Worm (Caenorhabditis elegans): ENCODE data around the gene ZK673.1.

Gene ZK673.1

DNA sequence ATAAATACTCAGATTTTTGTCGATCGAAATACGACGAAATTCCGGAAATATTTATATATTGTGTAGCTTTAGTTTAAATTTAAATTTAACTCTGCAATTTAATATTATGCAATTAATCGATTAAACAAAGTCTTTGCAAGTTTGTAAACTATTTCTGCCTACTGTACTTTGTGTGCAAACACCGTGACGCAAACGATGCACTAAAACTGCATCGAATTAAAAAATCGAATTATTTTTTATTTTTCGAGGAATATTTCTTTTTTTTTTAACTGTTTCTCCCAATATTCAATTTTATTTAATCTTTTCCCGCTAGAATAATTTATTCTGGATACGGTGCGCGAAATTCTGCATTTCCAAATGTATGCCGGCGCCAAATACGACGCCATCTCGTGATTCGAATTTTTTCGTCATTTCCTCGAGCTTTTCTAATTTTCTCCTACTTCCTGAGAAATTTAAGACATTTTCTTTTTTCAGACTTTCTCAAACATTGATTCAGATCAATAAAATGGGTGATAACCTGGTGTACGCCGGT, 26.5 kb upstream of the ZK673.1 start, which contains the start of gene eif-2A (continued):
- TF ChIP-seq D2030.7 (GFP tag; IDR thresholded peaks at IDR 0.05) (peak; percentile 42; the same call in 1 of the 2 replicates), ceh-91 (GFP tag; IDR thresholded peaks at IDR 0.05) (peak; percentile 76), hmg-1.2 (GFP tag; IDR thresholded peaks at IDR 0.05) (0 out of 2 replicates have a peak, but pooled peaks have one; percentile 5), gei-17 (GFP tag; optimal IDR thresholded peaks at IDR 0.05) (no peak), ceh-79 (tag; optimal IDR thresholded peaks at IDR 0.05) (no peak), attf-5 (GFP tag; optimal IDR thresholded peaks at IDR 0.05) (peak; percentile 10), xnd-1 (tag; optimal IDR thresholded peaks at IDR 0.05) (peak; percentile 72)

DNA sequence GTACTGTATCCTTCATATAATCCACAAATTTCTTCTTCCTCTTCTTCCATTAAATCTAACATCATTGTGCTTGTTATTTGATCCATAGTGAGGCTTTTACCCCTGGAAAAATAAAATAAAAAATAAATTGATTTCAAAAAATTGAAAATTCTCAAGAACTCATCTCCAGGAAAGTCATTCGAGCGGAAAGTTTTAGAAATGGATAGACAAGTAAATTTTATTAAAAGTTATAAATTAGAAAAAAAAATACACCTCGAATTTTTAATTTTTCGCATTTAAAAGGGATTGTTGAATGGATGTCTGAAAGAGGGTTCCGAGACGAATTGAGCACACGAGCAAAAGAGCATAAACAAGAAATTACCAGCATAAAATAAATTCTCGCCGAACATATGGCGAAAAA, 21.0 kb upstream of the ZK673.1 start, which contains the start of gene frpr-21:
Gene frpr-21 (minus strand): TSS at position 101 of the 400 bp plus-strand sequence.
- TF ChIP-seq unc-62 (GFP tag; optimal IDR thresholded peaks at IDR 0.05): no peak
- no peak for TF ChIP-seq hrde-1 (tag; optimal IDR thresholded peaks at IDR 0.05; ENCODE audit: borderline replicate concordance)
- no peak for TF ChIP-seq egl-18 (GFP tag; IDR thresholded peaks at IDR 0.05)
- TF ChIP-seq attf-3 (GFP tag; conservative IDR thresholded peaks at IDR 0.05): no peak
- no peak for TF ChIP-seq ztf-6 (GFP tag; IDR thresholded peaks at IDR 0.05)
- TF ChIP-seq gei-17 (GFP tag; optimal IDR thresholded peaks at IDR 0.05): no peak
- no peak for TF ChIP-seq let-526 (GFP tag; IDR thresholded peaks at IDR 0.05)
- TF ChIP-seq nhr-27 (tag; optimal IDR thresholded peaks at IDR 0.05): no peak
- no peak for TF ChIP-seq B0336.3 (GFP tag; IDR thresholded peaks at IDR 0.05)
- TF ChIP-seq chd-7 (tag; optimal IDR thresholded peaks at IDR 0.05): no peak
- no peak for TF ChIP-seq nfya-1 (tag; optimal IDR thresholded peaks at IDR 0.05; ENCODE audit: borderline replicate concordance, insufficient read depth)
- TF ChIP-seq fkh-3 (tag; optimal IDR thresholded peaks at IDR 0.05): no peak

DNA sequence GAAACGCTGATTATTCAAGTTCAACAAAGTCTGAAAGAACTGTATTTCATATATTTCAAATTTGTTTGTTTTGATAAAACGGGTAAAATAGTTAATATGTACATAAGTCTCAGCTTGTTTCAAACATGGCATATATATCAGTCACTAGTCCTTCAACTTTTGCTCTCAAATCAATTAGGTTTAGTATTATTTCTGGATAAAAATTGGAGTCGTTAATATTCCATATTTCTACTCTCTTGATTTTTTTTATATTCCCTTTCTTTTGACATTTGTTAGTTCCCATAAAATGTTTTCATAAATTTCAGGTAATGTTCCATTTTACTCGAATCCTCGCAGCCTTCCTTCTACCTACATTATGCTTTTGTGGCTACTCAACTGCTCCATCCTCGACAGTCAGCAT, 7.1 kb upstream of the ZK673.1 start, which contains the start of gene cut-4:
Gene cut-4 (plus strand): TSS at position 301 of the 400 bp plus-strand sequence.
- TF ChIP-seq ceh-58 (GFP tag; IDR thresholded peaks at IDR 0.05) (no peak), repo-1 (tag; optimal IDR thresholded peaks at IDR 0.05) (no peak), F57C9.4 (tag; optimal IDR thresholded peaks at IDR 0.05) (no peak), mel-28 (tag; optimal IDR thresholded peaks at IDR 0.05; ENCODE audit: borderline replicate concordance) (no peak), madf-10 (tag; optimal IDR thresholded peaks at IDR 0.05) (no peak), dpl-1 (GFP tag; optimal IDR thresholded peaks at IDR 0.05) (no peak), efl-1 (GFP tag; optimal IDR thresholded peaks at IDR 0.05) (no peak), D2030.7 (GFP tag; IDR thresholded peaks at IDR 0.05) (no peak), nfyb-1 (GFP tag; IDR thresholded peaks at IDR 0.05) (no peak), egl-18 (GFP tag; IDR thresholded peaks at IDR 0.05) (no peak), F23B12.7 (tag; optimal IDR thresholded peaks at IDR 0.05; ENCODE audit: insufficient read depth) (no peak)

DNA sequence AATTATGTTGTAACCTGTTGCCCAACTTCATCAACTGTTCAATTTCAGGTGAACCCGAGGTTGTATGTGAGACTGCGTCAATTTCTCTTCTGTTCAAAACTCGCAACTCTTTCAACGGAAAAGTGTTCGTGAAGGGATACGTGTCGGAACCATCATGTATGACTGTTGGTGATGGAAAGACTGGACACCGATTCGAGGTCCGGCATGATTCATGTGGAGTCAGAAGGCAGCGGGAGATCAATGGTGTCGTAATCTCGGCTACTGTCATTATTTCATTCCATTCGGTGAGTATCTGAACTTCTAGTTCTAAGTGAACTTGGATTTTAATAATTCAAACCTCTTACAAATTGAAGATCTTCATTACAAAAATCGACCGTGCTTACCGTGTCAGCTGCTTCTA, 5.1 kb upstream of the ZK673.1 start:
- TF ChIP-seq akir-1 (GFP tag; optimal IDR thresholded peaks at IDR 0.05) (no peak), egl-44 (GFP tag; IDR thresholded peaks at IDR 0.05) (no peak), ztf-18 (tag; optimal IDR thresholded peaks at IDR 0.05) (no peak), F57A8.1 (GFP tag; optimal IDR thresholded peaks at IDR 0.05) (no peak), lir-1 (GFP tag; conservative IDR thresholded peaks at IDR 0.05) (no peak), hsf-1 (GFP tag; IDR thresholded peaks at IDR 0.05) (no peak), hmg-20 (GFP tag; IDR thresholded peaks at IDR 0.05) (no peak), rec-8 (tag; optimal IDR thresholded peaks at IDR 0.05) (no peak)
